Worm (Caenorhabditis elegans) whole organism, young adult: ENCODE results near the gene fkh-9.

Experiments used
- B0336.3 ChIP-seq: fragments of 200-800 bp; sonication (Bioruptor generic); IDR thresholded peaks from 2 replicates; pipeline ENCODE4 v1.3.6; 2022; ENCODE audit warnings: missing genetic modification characterization, missing compliant biosample characterization
- C06A6.2 ChIP-seq: fragments of 200-800 bp; sonication (Bioruptor generic); conservative IDR thresholded peaks from 2 replicates; pipeline ENCODE4 v1.3.6; 2022; ENCODE audit warnings: missing genetic modification characterization, missing compliant biosample characterization
- D2030.7 ChIP-seq: fragments of 200-800 bp; sonication (Bioruptor generic); IDR thresholded peaks from 2 replicates; pipeline ENCODE4 v1.3.6; 2022; ENCODE audit warnings: missing genetic modification reagents, missing genetic modification characterization, missing compliant biosample characterization
- F10E7.11 ChIP-seq: sonication (generic microtip); optimal IDR thresholded peaks from 2 replicates; lab custom pipeline; 2017; ENCODE audit warnings: mild to moderate bottlenecking, missing genetic modification characterization, moderate library complexity, missing compliant biosample characterization
- F22D6.2 ChIP-seq: sonication (generic microtip); optimal IDR thresholded peaks from 2 replicates; lab custom pipeline; 2016; ENCODE audit warnings: mild to moderate bottlenecking, missing genetic modification characterization, missing compliant biosample characterization
- F23B12.7 ChIP-seq: sonication (generic microtip); optimal IDR thresholded peaks from 2 replicates; lab custom pipeline; 2017; ENCODE audit warnings: missing genetic modification characterization, mild to moderate bottlenecking, missing compliant biosample characterization, antibody characterized with exemption, moderate library complexity; ENCODE audit not compliant: insufficient read depth
- F37B4.10 ChIP-seq: fragments of 200-800 bp; sonication (Bioruptor generic); IDR thresholded peaks from 2 replicates; pipeline ENCODE4 v1.3.6; 2022; ENCODE audit warnings: missing genetic modification characterization, missing compliant biosample characterization
- F39B2.1 ChIP-seq: fragments of 200-800 bp; sonication (Bioruptor generic); IDR thresholded peaks from 2 replicates; pipeline ENCODE4 v1.3.6; 2022; ENCODE audit warnings: missing genetic modification reagents, missing genetic modification characterization, missing compliant biosample characterization
- F49E8.2 ChIP-seq: sonication (generic microtip); optimal IDR thresholded peaks from 3 replicates; lab custom pipeline; 2017; ENCODE audit warnings: missing genetic modification characterization, mild to moderate bottlenecking, missing compliant biosample characterization, antibody characterized with exemption, moderate library complexity; ENCODE audit not compliant: insufficient read depth
- F55B11.4 ChIP-seq: sonication (generic microtip); optimal IDR thresholded peaks from 2 replicates; lab custom pipeline; 2016; ENCODE audit warnings: missing compliant biosample characterization, missing genetic modification characterization, borderline replicate concordance; ENCODE audit not compliant: insufficient read depth
- K11D2.4 ChIP-seq: fragments of 200-800 bp; sonication (Bioruptor generic); IDR thresholded peaks from 2 replicates; pipeline ENCODE4 v1.3.6; 2022; ENCODE audit warnings: missing genetic modification reagents, missing genetic modification characterization, missing compliant biosample characterization
- T07F8.4 ChIP-seq: sonication (generic microtip); optimal IDR thresholded peaks from 2 replicates; lab custom pipeline; 2016; ENCODE audit warnings: mild to moderate bottlenecking, missing genetic modification characterization, moderate library complexity, missing compliant biosample characterization
- Y56A3A.18 ChIP-seq: fragments of 200-800 bp; sonication (Bioruptor generic); IDR thresholded peaks from 2 replicates; pipeline ENCODE4 v1.3.6; 2022; ENCODE audit warnings: missing genetic modification reagents, missing genetic modification characterization, missing compliant biosample characterization
- Y79H2A.3 ChIP-seq: fragments of 200-800 bp; sonication (Bioruptor generic); conservative IDR thresholded peaks from 2 replicates; pipeline ENCODE4 v1.3.6; 2022; ENCODE audit warnings: missing genetic modification reagents, missing genetic modification characterization, missing compliant biosample characterization
- ama-1 ChIP-seq, 3 experiments: fragments of 150-350 bp in 1 of 3; sonication (generic microtip) in 2 of 3; optimal IDR thresholded peaks; 2 replicates each; lab custom pipeline; 2014 to 2018; ENCODE audit warnings: missing biosample characterization in 2 of 3, missing genetic modification characterization in 2 of 3, missing genetic modification reagents in 2 of 3
- athp-1 ChIP-seq: sonication (generic microtip); optimal IDR thresholded peaks from 2 replicates; lab custom pipeline; 2017; ENCODE audit warnings: mild to moderate bottlenecking, missing genetic modification characterization, missing compliant biosample characterization
- attf-5 ChIP-seq: fragments of 200-800 bp; sonication (Bioruptor generic); optimal IDR thresholded peaks from 2 replicates; lab custom pipeline; 2018; ENCODE audit warnings: mild to moderate bottlenecking, missing genetic modification characterization, missing compliant biosample characterization
- attf-6 ChIP-seq: fragments of 200-800 bp; sonication (Bioruptor generic); IDR thresholded peaks from 2 replicates; pipeline ENCODE4 v1.3.6; 2022; ENCODE audit warnings: missing genetic modification reagents, missing genetic modification characterization, missing compliant biosample characterization
- cebp-2 ChIP-seq: fragments of 200-800 bp; sonication (Bioruptor generic); IDR thresholded peaks from 2 replicates; pipeline ENCODE4 v1.3.6; 2022; ENCODE audit warnings: missing genetic modification characterization, missing compliant biosample characterization
- ceh-58 ChIP-seq: fragments of 200-800 bp; sonication (Bioruptor generic); IDR thresholded peaks from 2 replicates; pipeline ENCODE4 v1.3.6; 2022; ENCODE audit warnings: missing genetic modification characterization, missing compliant biosample characterization
- ceh-91 ChIP-seq: fragments of 200-800 bp; sonication (Bioruptor generic); IDR thresholded peaks from 2 replicates; pipeline ENCODE4 v1.3.6; 2022; ENCODE audit warnings: missing genetic modification reagents, missing genetic modification characterization, missing compliant biosample characterization
- efl-1 ChIP-seq: fragments of 150-350 bp; optimal IDR thresholded peaks from 2 replicates; lab custom pipeline; 2014; ENCODE audit warnings: missing biosample characterization, missing genetic modification reagents, missing genetic modification characterization
- gei-17 ChIP-seq: fragments of 200-800 bp; sonication (Bioruptor generic); optimal IDR thresholded peaks from 2 replicates; lab custom pipeline; 2018; ENCODE audit warnings: mild to moderate bottlenecking, missing genetic modification characterization, missing compliant biosample characterization
- hrde-1 ChIP-seq: sonication (generic microtip); optimal IDR thresholded peaks from 2 replicates; lab custom pipeline; 2016; ENCODE audit warnings: missing genetic modification characterization, mild to moderate bottlenecking, missing compliant biosample characterization, moderate library complexity, missing genotype, missing genetic modification reagents, borderline replicate concordance
- lag-1 ChIP-seq: fragments of 200-800 bp; sonication (Bioruptor generic); IDR thresholded peaks from 2 replicates; pipeline ENCODE4 v1.3.6; 2022; ENCODE audit warnings: missing genetic modification reagents, missing genetic modification characterization, missing compliant biosample characterization
- lin-54 ChIP-seq: fragments of 200-800 bp; sonication (Bioruptor generic); optimal IDR thresholded peaks from 2 replicates; lab custom pipeline; 2018; ENCODE audit warnings: mild to moderate bottlenecking, missing genetic modification characterization, missing compliant biosample characterization
- lir-1 ChIP-seq: fragments of 200-800 bp; sonication (Bioruptor generic); conservative IDR thresholded peaks from 2 replicates; pipeline ENCODE4 v1.3.6; 2022; ENCODE audit warnings: missing genetic modification reagents, missing genetic modification characterization, missing compliant biosample characterization
- madf-3 ChIP-seq: fragments of 200-800 bp; sonication (Bioruptor generic); IDR thresholded peaks from 2 replicates; pipeline ENCODE4 v1.3.6; 2022; ENCODE audit warnings: missing genetic modification reagents, missing genetic modification characterization, missing compliant biosample characterization
- madf-6 ChIP-seq: fragments of 200-800 bp; sonication (Bioruptor generic); IDR thresholded peaks from 2 replicates; pipeline ENCODE4 v1.3.6; 2022; ENCODE audit warnings: missing genetic modification reagents, missing genetic modification characterization, missing compliant biosample characterization
- madf-8 ChIP-seq: fragments of 200-800 bp; sonication (Bioruptor generic); conservative IDR thresholded peaks from 2 replicates; pipeline ENCODE4 v1.3.6; 2022; ENCODE audit warnings: missing genetic modification reagents, missing genetic modification characterization, missing compliant biosample characterization
- mel-28 ChIP-seq: sonication (generic microtip); optimal IDR thresholded peaks from 2 replicates; lab custom pipeline; 2016; ENCODE audit warnings: borderline replicate concordance, mild to moderate bottlenecking, missing genetic modification characterization, missing compliant biosample characterization
- mes-4 ChIP-seq: sonication (generic microtip); optimal IDR thresholded peaks from 2 replicates; lab custom pipeline; 2016; ENCODE audit warnings: missing genotype, missing genetic modification characterization, missing compliant biosample characterization
- mxl-1 ChIP-seq: sonication (generic microtip); optimal IDR thresholded peaks from 2 replicates; lab custom pipeline; 2016; ENCODE audit warnings: missing genetic modification characterization, missing compliant biosample characterization
- nhr-120 ChIP-seq: fragments of 200-800 bp; sonication (Bioruptor generic); IDR thresholded peaks from 2 replicates; pipeline ENCODE4 v1.3.6; 2022; ENCODE audit warnings: missing genetic modification characterization, missing compliant biosample characterization
- nhr-179 ChIP-seq: sonication (generic microtip); optimal IDR thresholded peaks from 2 replicates; lab custom pipeline; 2016; ENCODE audit warnings: mild to moderate bottlenecking, missing genetic modification characterization, missing compliant biosample characterization
- nhr-80 ChIP-seq: sonication (generic microtip); optimal IDR thresholded peaks from 2 replicates; lab custom pipeline; 2016; ENCODE audit warnings: missing genetic modification characterization, missing compliant biosample characterization
- rcor-1 ChIP-seq: fragments of 200-800 bp; sonication (Bioruptor generic); IDR thresholded peaks from 2 replicates; pipeline ENCODE4 v1.3.6; 2022; ENCODE audit warnings: missing genetic modification reagents, missing genetic modification characterization, missing compliant biosample characterization
- rec-8 ChIP-seq, 2 experiments: sonication (generic microtip); optimal IDR thresholded peaks; 2 replicates each; lab custom pipeline; 2016; ENCODE audit warnings: mild to moderate bottlenecking in 2 of 2, missing genetic modification characterization in 2 of 2, missing genetic modification reagents in 2 of 2, missing genotype in 2 of 2, missing biosample characterization in 1 of 2, missing compliant biosample characterization in 1 of 2, moderate library complexity in 1 of 2
- repo-1 ChIP-seq: sonication (generic microtip); optimal IDR thresholded peaks from 2 replicates; lab custom pipeline; 2017; ENCODE audit warnings: mild to moderate bottlenecking, missing genetic modification characterization, missing compliant biosample characterization
- snpc-1.1 ChIP-seq: sonication (generic microtip); optimal IDR thresholded peaks from 2 replicates; lab custom pipeline; 2017; ENCODE audit warnings: missing genetic modification characterization, mild to moderate bottlenecking, missing compliant biosample characterization, antibody characterized with exemption, moderate library complexity, missing genotype, missing genetic modification reagents; ENCODE audit not compliant: insufficient read depth
- snpc-4 ChIP-seq, 5 experiments: fragments of 150-350 bp in 1 of 5; sonication (generic microtip) in 4 of 5; optimal IDR thresholded peaks; 2 replicates each; lab custom pipeline; 2014 to 2018; ENCODE audit warnings: missing genetic modification characterization in 5 of 5, missing biosample characterization in 3 of 5, antibody characterized with exemption in 2 of 5, mild to moderate bottlenecking in 2 of 5, missing compliant biosample characterization in 2 of 5, missing genotype in 2 of 5, moderate library complexity in 2 of 5, missing genetic modification reagents in 1 of 5
- unc-130 ChIP-seq: sonication (generic microtip); optimal IDR thresholded peaks from 2 replicates; lab custom pipeline; 2016; ENCODE audit warnings: missing genetic modification reagents, missing genetic modification characterization, missing compliant biosample characterization
- unc-62 ChIP-seq: fragments of 150-350 bp; optimal IDR thresholded peaks from 2 replicates; lab custom pipeline; 2014; ENCODE audit warnings: missing biosample characterization, missing genetic modification reagents, missing genetic modification characterization
- ztf-18 ChIP-seq: sonication (generic microtip); optimal IDR thresholded peaks from 2 replicates; lab custom pipeline; 2016; ENCODE audit warnings: missing genotype, mild to moderate bottlenecking, missing genetic modification characterization, missing compliant biosample characterization
- ztf-28 ChIP-seq: fragments of 200-800 bp; sonication (Bioruptor generic); IDR thresholded peaks from 2 replicates; pipeline ENCODE4 v1.3.6; 2022; ENCODE audit warnings: missing genetic modification reagents, missing genetic modification characterization, missing compliant biosample characterization
- ztf-3 ChIP-seq: fragments of 200-800 bp; sonication (Bioruptor generic); optimal IDR thresholded peaks from 2 replicates; lab custom pipeline; 2018; ENCODE audit warnings: mild to moderate bottlenecking, missing genetic modification characterization, missing compliant biosample characterization

Gene fkh-9

DNA sequence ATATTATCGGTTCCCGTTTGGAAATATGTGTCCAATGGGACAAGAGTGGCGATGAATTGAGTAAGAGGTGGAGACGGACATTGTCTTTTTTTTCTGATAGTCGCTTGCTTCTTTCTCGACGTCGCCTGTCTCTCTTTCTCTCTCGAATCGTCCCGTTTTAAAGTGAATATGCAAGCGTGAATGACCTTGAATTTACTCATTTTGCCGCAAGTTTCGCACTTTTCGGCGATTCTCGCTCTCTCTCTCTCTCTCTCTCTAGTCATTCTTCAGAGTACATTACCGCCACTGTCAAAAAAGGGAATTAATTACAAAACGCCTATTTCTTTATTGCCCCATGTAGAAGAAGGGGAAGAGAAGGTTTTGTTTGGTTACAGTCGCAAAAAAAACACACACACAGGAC lies 41.0 kb upstream of the fkh-9 start:
- TF ChIP-seq gei-17 (GFP tag; lab: Kevin White, UChicago) (no peak), attf-6 (no peak), F49E8.2 (tag; lab: Kevin White, UChicago) (no peak), madf-3 (GFP tag; lab: Robert Waterston, UW) (no peak), mxl-1 (tag; lab: Kevin White, UChicago) (no peak), mel-28 (tag; lab: Kevin White, UChicago) (no peak), K11D2.4 (no peak), lin-54 (GFP tag; lab: Kevin White, UChicago) (no peak), rcor-1 (GFP tag; lab: Robert Waterston, UW) (no peak), hrde-1 (tag; lab: Kevin White, UChicago) (no peak), attf-5 (GFP tag; lab: Kevin White, UChicago) (no peak), mes-4 (tag; lab: Kevin White, UChicago) (no peak), efl-1 (GFP tag; lab: Kevin White, UChicago) (no peak), madf-8 (GFP tag; lab: Robert Waterston, UW) (no peak), F55B11.4 (no peak), nhr-80 (tag; lab: Kevin White, UChicago) (no peak), nhr-120 (GFP tag; lab: Robert Waterston, UW) (no peak), lir-1 (GFP tag; lab: Robert Waterston, UW) (no peak), B0336.3 (GFP tag; lab: Robert Waterston, UW) (no peak), snpc-1.1 (no peak)

ce11 chrX:3866197-3866596 lies 39.4 kb upstream of the fkh-9 start:
- TF ChIP-seq T07F8.4 (tag; lab: Kevin White, UChicago) (no peak), madf-6 (GFP tag; lab: Robert Waterston, UW) (no peak), Y79H2A.3 (GFP tag; lab: Robert Waterston, UW) (no peak), ztf-28 (GFP tag; lab: Robert Waterston, UW) (no peak), athp-1 (tag; lab: Kevin White, UChicago) (no peak), cebp-2 (no peak), ceh-91 (GFP tag; lab: Robert Waterston, UW) (no peak), unc-130 (GFP tag; lab: Kevin White, UChicago) (no peak), hrde-1 (tag; lab: Kevin White, UChicago) (no peak), C06A6.2 (GFP tag; lab: Robert Waterston, UW) (no peak), snpc-4 (GFP tag; optimal IDR thresholded peaks at IDR 0.05; lab: Kevin White, UChicago) (no peak), snpc-4 (tag; optimal IDR thresholded peaks at IDR 0.05; lab: Kevin White, UChicago) (no peak)

DNA sequence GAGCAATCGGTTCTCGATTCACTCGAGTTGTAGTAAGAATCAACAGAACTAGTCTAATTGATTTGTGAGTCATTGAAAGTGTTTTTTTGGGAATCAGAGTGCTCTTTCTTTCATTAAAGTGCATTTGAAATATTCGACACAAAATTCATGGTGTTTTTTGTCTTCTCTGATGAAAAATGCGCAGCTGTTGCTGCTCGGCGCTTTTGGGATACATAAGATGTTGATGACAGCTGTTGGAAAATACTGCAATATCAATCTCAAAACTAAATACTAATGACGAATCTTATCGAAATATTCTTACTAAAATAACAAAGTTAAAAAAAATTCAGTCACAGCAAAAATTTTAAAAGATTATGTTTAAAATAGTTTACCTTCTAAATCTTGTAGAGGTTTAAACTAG lies 34.5 kb upstream of the fkh-9 start:
- TF ChIP-seq repo-1 (tag; lab: Kevin White, UChicago) (no peak), F10E7.11 (no peak), F39B2.1 (no peak), unc-62 (GFP tag; lab: Kevin White, UChicago) (no peak), ceh-58 (GFP tag; lab: Robert Waterston, UW) (no peak), F37B4.10 (GFP tag; lab: Robert Waterston, UW) (no peak), Y56A3A.18 (GFP tag; lab: Robert Waterston, UW) (no peak), madf-3 (GFP tag; lab: Robert Waterston, UW) (no peak), lag-1 (GFP tag; lab: Robert Waterston, UW) (no peak), F23B12.7 (tag; lab: Kevin White, UChicago) (no peak), D2030.7 (GFP tag; lab: Robert Waterston, UW) (no peak), nhr-179 (no peak), rec-8 (tag; optimal IDR thresholded peaks at IDR 0.05; lab: Kevin White, UChicago) (no peak), ztf-3 (GFP tag; lab: Kevin White, UChicago) (no peak), ama-1 (optimal IDR thresholded peaks at IDR 0.05; lab: Kevin White, UChicago) (no peak), ama-1 (GFP tag; optimal IDR thresholded peaks at IDR 0.05; lab: Kevin White, UChicago) (no peak), F22D6.2 (tag; lab: Kevin White, UChicago) (no peak), lin-54 (GFP tag; lab: Kevin White, UChicago) (no peak), ztf-18 (tag; lab: Kevin White, UChicago) (no peak)
